Worm (Caenorhabditis elegans): ENCODE results near the gene nucl-1.

nucl-1 gene

DNA sequence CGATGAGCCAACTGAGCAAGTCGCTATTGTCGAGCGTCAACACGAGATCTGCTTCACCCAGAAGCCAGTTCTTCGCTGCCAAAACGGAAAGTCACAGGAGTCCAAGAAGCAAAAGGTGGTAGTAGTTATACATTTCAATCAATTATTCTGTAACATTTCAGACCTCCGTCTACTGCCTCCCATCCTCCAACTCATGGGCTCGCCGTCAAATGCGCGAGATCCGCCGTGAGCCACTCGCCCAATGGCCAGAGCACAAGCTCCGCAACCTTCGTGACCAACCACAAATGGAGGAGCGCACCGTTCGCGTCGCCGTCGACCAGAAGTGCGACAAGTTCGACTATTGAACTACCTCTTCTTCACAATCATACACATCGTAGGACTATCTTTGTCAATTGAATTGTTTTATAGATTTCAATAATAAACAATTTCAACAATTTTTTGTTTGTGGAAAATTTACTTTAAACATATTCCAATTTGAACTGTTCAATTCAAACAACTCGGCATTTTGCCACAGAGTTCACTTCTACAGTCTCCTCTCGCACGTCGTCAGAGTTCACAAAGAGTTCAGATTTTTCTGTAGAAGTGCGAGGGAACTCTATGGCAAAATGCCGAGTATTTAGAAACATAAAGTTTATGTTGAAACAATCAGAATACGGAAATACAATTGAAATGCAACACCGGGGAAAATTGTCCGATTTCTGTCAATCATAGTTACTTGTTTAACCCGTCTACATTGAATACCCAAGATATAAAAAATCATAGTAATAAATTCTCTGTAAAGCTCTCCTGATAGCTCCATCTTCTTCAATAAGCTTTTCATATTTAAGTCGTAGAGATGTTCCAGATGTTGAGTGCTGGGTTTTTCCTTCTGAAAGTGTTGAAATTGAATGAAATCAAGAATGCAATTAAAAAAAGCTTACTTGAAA is 23.0 kb downstream of the nucl-1 start:
- TF ChIP-seq C38D4.7 (GFP tag; optimal IDR thresholded peaks at IDR 0.05): no peak

DNA sequence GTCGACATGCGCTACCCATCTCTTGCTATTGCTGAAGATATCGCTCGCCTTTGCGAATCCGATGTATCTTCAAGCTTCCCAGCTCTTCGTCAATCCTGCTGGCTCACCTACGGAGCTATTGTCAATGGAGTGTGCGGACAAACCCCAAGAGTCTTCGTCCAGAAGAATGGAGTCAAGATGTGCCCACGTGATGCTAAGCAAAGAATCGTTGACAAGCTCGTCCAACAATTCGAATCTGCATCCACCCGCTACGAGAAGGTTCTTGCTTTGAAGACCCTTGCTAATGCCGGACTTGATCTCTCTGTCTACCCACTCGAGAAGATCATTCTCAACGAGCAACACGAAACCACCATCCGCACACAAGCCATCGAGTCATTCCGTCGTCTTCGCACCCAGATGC is 26.7 kb downstream of the nucl-1 start:
- no peak for TF ChIP-seq K09A11.1 (tag; optimal IDR thresholded peaks at IDR 0.05; ENCODE audit: insufficient read depth)
- TF ChIP-seq pha-2 (tag; optimal IDR thresholded peaks at IDR 0.05): no peak
- TF ChIP-seq ceh-6 (GFP tag; optimal IDR thresholded peaks at IDR 0.05): no peak
- TF ChIP-seq unc-3 (GFP tag; conservative IDR thresholded peaks at IDR 0.05): no peak
- TF ChIP-seq unc-3 (tag; optimal IDR thresholded peaks at IDR 0.05): no peak
- no peak for TF ChIP-seq nhr-232 (tag; optimal IDR thresholded peaks at IDR 0.05)
- TF ChIP-seq ets-4 (tag; optimal IDR thresholded peaks at IDR 0.05): no peak
- no peak for TF ChIP-seq tbx-2 (tag; optimal IDR thresholded peaks at IDR 0.05)
- TF ChIP-seq unc-42 (tag; optimal IDR thresholded peaks at IDR 0.05): no peak
- TF ChIP-seq T23F11.4 (GFP tag; optimal IDR thresholded peaks at IDR 0.05): no peak
- no peak for TF ChIP-seq sox-4 (tag; optimal IDR thresholded peaks at IDR 0.05)
- TF ChIP-seq ceh-18 (tag; optimal IDR thresholded peaks at IDR 0.05): no peak
- TF ChIP-seq eyg-1 (tag; optimal IDR thresholded peaks at IDR 0.05): no peak
- TF ChIP-seq nfya-1 (tag; optimal IDR thresholded peaks at IDR 0.05): no peak
- no peak for TF ChIP-seq madf-2 (tag; optimal IDR thresholded peaks at IDR 0.05)
- TF ChIP-seq hlh-30 (tag; optimal IDR thresholded peaks at IDR 0.05; ENCODE audit: insufficient read depth): no peak
- TF ChIP-seq unc-86 (tag; optimal IDR thresholded peaks at IDR 0.05): no peak

DNA sequence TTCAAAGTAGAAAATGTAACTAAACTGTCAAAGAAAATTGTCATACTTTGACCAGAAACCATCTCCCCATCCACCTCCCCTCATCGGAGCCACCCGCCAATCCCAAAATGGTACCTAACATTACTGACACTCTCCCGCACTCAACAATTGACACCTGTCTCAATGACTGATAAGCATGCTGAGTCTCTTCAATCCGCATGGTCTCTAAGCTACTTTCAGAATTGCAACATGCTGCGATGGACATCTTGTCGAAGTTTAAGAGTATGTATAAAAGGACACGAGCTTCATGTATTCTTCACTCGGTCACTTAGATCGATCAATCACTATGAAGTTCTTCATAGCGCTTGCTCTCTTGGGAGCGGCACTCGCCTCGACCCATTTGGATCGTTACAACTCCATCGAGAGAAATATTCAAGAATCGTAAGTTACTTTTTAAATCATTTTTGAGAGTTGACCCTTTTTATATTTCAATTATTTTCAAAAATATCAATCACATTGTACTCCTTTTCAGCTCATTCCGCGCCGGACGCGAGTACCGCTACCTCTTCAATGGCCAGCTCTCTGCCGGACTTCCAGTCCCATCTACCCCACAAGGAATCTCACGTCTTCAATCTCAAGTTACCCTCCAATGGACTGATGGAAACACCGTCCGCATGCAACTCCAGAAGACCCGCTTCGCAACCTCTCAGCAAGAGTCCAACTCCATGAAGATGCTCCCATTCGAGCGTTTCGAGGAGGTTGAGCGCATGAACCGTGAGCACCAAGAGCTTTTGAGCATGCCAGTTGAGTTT is 28.3 kb downstream of the nucl-1 start, which contains the start of gene vit-6:
Gene vit-6 (plus strand): TSS at position 310 of the 791 bp plus-strand sequence.
- TF ChIP-seq ceh-19 (GFP tag; optimal IDR thresholded peaks at IDR 0.05) (no peak), ceh-31 (tag; optimal IDR thresholded peaks at IDR 0.05) (no peak), elt-4 (tag; optimal IDR thresholded peaks at IDR 0.05) (no peak), hlh-15 (tag; optimal IDR thresholded peaks at IDR 0.05) (no peak), sdc-2 (tag; optimal IDR thresholded peaks at IDR 0.05) (no peak), ets-4 (tag; optimal IDR thresholded peaks at IDR 0.05) (no peak), fax-1 (tag; optimal IDR thresholded peaks at IDR 0.05) (no peak), C08G9.2 (tag; optimal IDR thresholded peaks at IDR 0.05) (no peak), ceh-45 (GFP tag; IDR thresholded peaks at IDR 0.05) (no peak), ceh-2 (tag; optimal IDR thresholded peaks at IDR 0.05) (no peak), madf-2 (tag; optimal IDR thresholded peaks at IDR 0.05) (no peak), hlh-6 (tag; optimal IDR thresholded peaks at IDR 0.05) (no peak), hlh-13 (GFP tag; optimal IDR thresholded peaks at IDR 0.05) (no peak), ceh-6 (GFP tag; optimal IDR thresholded peaks at IDR 0.05) (no peak), pros-1 (tag; optimal IDR thresholded peaks at IDR 0.05) (no peak), fkh-6 (tag; optimal IDR thresholded peaks at IDR 0.05) (no peak), odd-2 (tag; optimal IDR thresholded peaks at IDR 0.05) (no peak), tbx-2 (tag; optimal IDR thresholded peaks at IDR 0.05) (no peak), lim-6 (tag; optimal IDR thresholded peaks at IDR 0.05) (no peak)

DNA sequence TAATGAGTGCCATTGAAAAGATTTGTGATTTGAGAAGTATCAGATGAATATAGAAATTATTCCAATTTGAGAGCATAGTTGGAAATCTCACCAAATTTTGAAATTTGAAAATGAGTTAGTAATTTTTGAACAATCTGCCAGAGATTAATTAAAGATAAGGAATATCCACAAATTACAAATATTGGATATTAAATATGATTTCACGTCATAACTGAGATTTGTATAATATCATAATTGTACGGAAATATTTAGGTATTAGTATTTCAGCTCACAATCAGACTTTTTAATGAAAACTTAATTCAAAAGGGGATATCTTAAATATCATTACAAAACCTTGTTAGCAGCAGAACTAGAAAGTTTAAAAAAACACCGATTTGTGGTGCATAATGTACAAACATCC is 29.4 kb downstream of the nucl-1 start, which contains the start of gene K07H8.7:
Gene K07H8.7 (minus strand): TSS at position 101 of the 400 bp plus-strand sequence.
- TF ChIP-seq zip-5 (tag; optimal IDR thresholded peaks at IDR 0.05) (no peak), nfya-1 (tag; optimal IDR thresholded peaks at IDR 0.05) (no peak), che-1 (tag; optimal IDR thresholded peaks at IDR 0.05) (no peak), pros-1 (tag; optimal IDR thresholded peaks at IDR 0.05) (no peak), ahr-1 (tag; optimal IDR thresholded peaks at IDR 0.05) (no peak), Y22D7AL.16 (tag; optimal IDR thresholded peaks at IDR 0.05) (no peak), lim-6 (tag; optimal IDR thresholded peaks at IDR 0.05) (no peak), gmeb-2 (tag; optimal IDR thresholded peaks at IDR 0.05) (no peak), ceh-9 (tag; optimal IDR thresholded peaks at IDR 0.05) (no peak), hlh-13 (GFP tag; optimal IDR thresholded peaks at IDR 0.05) (no peak), hlh-30 (tag; optimal IDR thresholded peaks at IDR 0.05; ENCODE audit: insufficient read depth) (no peak), K09A11.1 (tag; optimal IDR thresholded peaks at IDR 0.05; ENCODE audit: insufficient read depth) (no peak), npax-4 (tag; optimal IDR thresholded peaks at IDR 0.05) (no peak), sox-4 (tag; optimal IDR thresholded peaks at IDR 0.05) (no peak), C38D4.7 (GFP tag; optimal IDR thresholded peaks at IDR 0.05) (no peak), mec-3 (tag; optimal IDR thresholded peaks at IDR 0.05; ENCODE audit: borderline replicate concordance) (no peak), sdc-2 (tag; optimal IDR thresholded peaks at IDR 0.05) (no peak)
